Worm (Caenorhabditis elegans) whole organism, L4 larva: Measurements from ENCODE around the gene F01D5.2.

Experiments used
- D1046.2 ChIP-seq: fragments of 200-800 bp; sonication (Bioruptor generic); IDR thresholded peaks from 2 replicates; pipeline ENCODE4 v1.3.6; 2022; ENCODE audit warnings: missing genetic modification characterization, missing compliant biosample characterization
- F10B5.3 ChIP-seq: sonication (generic microtip); optimal IDR thresholded peaks from 2 replicates; lab custom pipeline; 2016; ENCODE audit warnings: mild to moderate bottlenecking, missing genetic modification characterization, missing compliant biosample characterization
- F37D6.2 ChIP-seq: sonication (generic microtip); optimal IDR thresholded peaks from 2 replicates; lab custom pipeline; 2016; ENCODE audit warnings: mild to moderate bottlenecking, missing genetic modification characterization, missing compliant biosample characterization
- F44E2.7 ChIP-seq: fragments of 200-800 bp; sonication (Bioruptor generic); IDR thresholded peaks from 2 replicates; pipeline ENCODE4 v2.1.2; 2022; ENCODE audit warnings: missing genetic modification characterization, missing compliant biosample characterization
- T26A8.4 ChIP-seq: fragments of 200-800 bp; sonication (Bioruptor generic); IDR thresholded peaks from 2 replicates; pipeline ENCODE4 v1.3.6; 2022; ENCODE audit warnings: missing genetic modification characterization, missing compliant biosample characterization
- ZK337.2 ChIP-seq: fragments of 200-800 bp; sonication (Bioruptor generic); IDR thresholded peaks from 2 replicates; pipeline ENCODE4 v1.3.6; 2022; ENCODE audit warnings: missing genetic modification reagents, missing genetic modification characterization, missing compliant biosample characterization
- ZK546.5 ChIP-seq, 2 experiments: sonication (generic microtip); optimal IDR thresholded peaks; 2 replicates each; lab custom pipeline; 2017; ENCODE audit warnings: missing biosample characterization in 2 of 2, missing genetic modification characterization in 2 of 2
- ama-1 ChIP-seq: fragments of 150-350 bp; optimal IDR thresholded peaks from 2 replicates; lab custom pipeline; 2014; ENCODE audit warnings: inconsistent platforms, mixed read lengths
- attf-4 ChIP-seq: sonication (generic microtip); optimal IDR thresholded peaks from 3 replicates; lab custom pipeline; 2017; ENCODE audit warnings: missing biosample characterization, missing genetic modification characterization
- ceh-20 ChIP-seq: fragments of 200-800 bp; sonication (Bioruptor generic); IDR thresholded peaks from 2 replicates; pipeline ENCODE4 v1.3.6; 2022; ENCODE audit warnings: missing genetic modification reagents, missing genetic modification characterization, missing compliant biosample characterization
- ceh-44 ChIP-seq: fragments of 200-800 bp; sonication (Bioruptor generic); IDR thresholded peaks from 2 replicates; pipeline ENCODE4 v1.3.6; 2022; ENCODE audit warnings: missing genetic modification reagents, missing genetic modification characterization, missing compliant biosample characterization
- ceh-82 ChIP-seq: sonication (generic microtip); optimal IDR thresholded peaks from 2 replicates; lab custom pipeline; 2017; ENCODE audit warnings: missing biosample characterization, missing genetic modification characterization
- daf-12 ChIP-seq: fragments of 150-350 bp; optimal IDR thresholded peaks from 2 replicates; lab custom pipeline; 2014; ENCODE audit warnings: missing biosample characterization, missing genetic modification reagents, missing genetic modification characterization
- daf-16 ChIP-seq, 3 experiments: sonication (generic microtip); optimal IDR thresholded peaks; 2 replicates each; lab custom pipeline; 2016 to 2017; ENCODE audit warnings: missing genetic modification characterization in 3 of 3, missing genetic modification reagents in 3 of 3, mild to moderate bottlenecking in 2 of 3, missing compliant biosample characterization in 2 of 3, missing biosample characterization in 1 of 3, moderate library complexity in 1 of 3
- daf-19 ChIP-seq: fragments of 200-800 bp; sonication (Bioruptor generic); conservative IDR thresholded peaks from 2 replicates; pipeline ENCODE4 v1.3.6; 2022; ENCODE audit warnings: missing genetic modification characterization, missing compliant biosample characterization
- dmd-6 ChIP-seq: fragments of 200-800 bp; sonication (Bioruptor generic); IDR thresholded peaks from 2 replicates; pipeline ENCODE4 v1.3.6; 2022; ENCODE audit warnings: missing genetic modification reagents, missing genetic modification characterization, missing compliant biosample characterization
- dmd-8 ChIP-seq: fragments of 200-800 bp; sonication (Bioruptor generic); IDR thresholded peaks from 2 replicates; pipeline ENCODE4 v1.3.6; 2022; ENCODE audit warnings: missing genetic modification characterization, missing compliant biosample characterization
- duxl-1 ChIP-seq: sonication (generic microtip); optimal IDR thresholded peaks from 2 replicates; lab custom pipeline; 2016; ENCODE audit warnings: mild to moderate bottlenecking, missing genetic modification characterization, moderate library complexity, missing compliant biosample characterization; ENCODE audit not compliant: poor library complexity
- egl-43 ChIP-seq: fragments of 200-800 bp; sonication (Bioruptor generic); IDR thresholded peaks from 2 replicates; pipeline ENCODE4 v1.3.6; 2022; ENCODE audit warnings: missing genetic modification reagents, missing genetic modification characterization, missing compliant biosample characterization
- hif-1 ChIP-seq, 2 experiments: sonication (generic microtip); optimal IDR thresholded peaks; 2 replicates each; lab custom pipeline; 2016 to 2017; ENCODE audit warnings: missing compliant biosample characterization in 2 of 2, missing genetic modification characterization in 2 of 2, missing genetic modification reagents in 2 of 2, missing genotype in 2 of 2, mild to moderate bottlenecking in 1 of 2
- lin-1 ChIP-seq: fragments of 200-800 bp; sonication (Bioruptor generic); IDR thresholded peaks from 2 replicates; pipeline ENCODE4 v1.3.6; 2022; ENCODE audit warnings: missing genetic modification reagents, missing genetic modification characterization, missing compliant biosample characterization
- lin-15B ChIP-seq: fragments of 150-350 bp; sonication (generic microtip); optimal IDR thresholded peaks from 3 replicates; lab custom pipeline; 2014; ENCODE audit warnings: missing biosample characterization, missing genetic modification characterization
- lin-29 ChIP-seq: fragments of 200-800 bp; sonication (Bioruptor generic); IDR thresholded peaks from 2 replicates; pipeline ENCODE4 v1.3.6; 2022; ENCODE audit warnings: missing genetic modification reagents, missing genetic modification characterization, missing compliant biosample characterization
- lin-38 ChIP-seq: fragments of 200-800 bp; sonication (Bioruptor generic); IDR thresholded peaks from 2 replicates; pipeline ENCODE4 v1.3.6; 2022; ENCODE audit warnings: missing genetic modification reagents, missing genetic modification characterization, missing compliant biosample characterization
- lin-39 ChIP-seq: fragments of 150-350 bp; optimal IDR thresholded peaks from 2 replicates; lab custom pipeline; 2014; ENCODE audit warnings: missing biosample characterization, missing genetic modification reagents, missing genetic modification characterization
- madf-9 ChIP-seq: fragments of 200-800 bp; sonication (Bioruptor generic); conservative IDR thresholded peaks from 2 replicates; pipeline ENCODE4 v1.3.6; 2022; ENCODE audit warnings: missing genetic modification reagents, missing genetic modification characterization, missing compliant biosample characterization
- mdl-1 ChIP-seq, 2 experiments: fragments of 150-350 bp in 1 of 2; sonication (generic microtip) in 1 of 2; optimal IDR thresholded peaks; 2 replicates each; lab custom pipeline; 2014 to 2017; ENCODE audit warnings: missing biosample characterization in 2 of 2, missing genetic modification characterization in 2 of 2
- mdt-29 ChIP-seq: fragments of 200-800 bp; sonication (Bioruptor generic); IDR thresholded peaks from 2 replicates; pipeline ENCODE4 v1.3.6; 2022; ENCODE audit warnings: missing genetic modification reagents, missing genetic modification characterization, missing compliant biosample characterization
- mep-1 ChIP-seq: fragments of 150-350 bp; sonication (generic microtip); optimal IDR thresholded peaks from 3 replicates; lab custom pipeline; 2014; ENCODE audit warnings: missing biosample characterization, missing genetic modification characterization
- nhr-10 ChIP-seq: fragments of 150-350 bp; optimal IDR thresholded peaks from 2 replicates; lab custom pipeline; 2014; ENCODE audit warnings: missing biosample characterization, missing genetic modification characterization
- nhr-11 ChIP-seq: fragments of 150-350 bp; optimal IDR thresholded peaks from 2 replicates; lab custom pipeline; 2014; ENCODE audit warnings: missing biosample characterization, missing genetic modification characterization
- nhr-237 ChIP-seq: sonication (generic microtip); optimal IDR thresholded peaks from 2 replicates; lab custom pipeline; 2017; ENCODE audit warnings: missing biosample characterization, missing genetic modification characterization
- nhr-42 ChIP-seq: fragments of 200-800 bp; sonication (Bioruptor generic); IDR thresholded peaks from 2 replicates; pipeline ENCODE4 v1.3.6; 2022; ENCODE audit warnings: missing genetic modification characterization, missing compliant biosample characterization
- nhr-76 ChIP-seq: fragments of 150-350 bp; optimal IDR thresholded peaks from 2 replicates; lab custom pipeline; 2014; ENCODE audit warnings: missing biosample characterization, missing genetic modification characterization
- nhr-77 ChIP-seq: fragments of 150-350 bp; optimal IDR thresholded peaks from 2 replicates; lab custom pipeline; 2014; ENCODE audit warnings: missing biosample characterization, missing genetic modification characterization
- pha-4 ChIP-seq, 2 experiments: fragments of 150-350 bp in 1 of 2; fragments of 200-800 bp in 1 of 2; sonication (Bioruptor generic) in 1 of 2; IDR thresholded peaks in 1 of 2; optimal IDR thresholded peaks in 1 of 2; 2 replicates each; pipeline versions ENCODE4 v1.3.6 to Lab custom; 2014 to 2022; ENCODE audit warnings: missing genetic modification characterization in 2 of 2, missing genetic modification reagents in 2 of 2, missing biosample characterization in 1 of 2, missing compliant biosample characterization in 1 of 2
- php-3 ChIP-seq: fragments of 200-800 bp; sonication (Bioruptor generic); IDR thresholded peaks from 2 replicates; pipeline ENCODE4 v1.3.6; 2022; ENCODE audit warnings: missing genetic modification reagents, missing genetic modification characterization, missing compliant biosample characterization
- pqm-1 ChIP-seq: sonication (generic microtip); optimal IDR thresholded peaks from 2 replicates; lab custom pipeline; 2017; ENCODE audit warnings: missing biosample characterization, missing genetic modification characterization
- saeg-2 ChIP-seq: fragments of 200-800 bp; sonication (Bioruptor generic); IDR thresholded peaks from 2 replicates; pipeline ENCODE4 v1.3.6; 2022; ENCODE audit warnings: missing genetic modification reagents, missing genetic modification characterization, missing compliant biosample characterization
- sdz-12 ChIP-seq: fragments of 200-800 bp; sonication (Bioruptor generic); optimal IDR thresholded peaks from 2 replicates; lab custom pipeline; 2018; ENCODE audit warnings: mild to moderate bottlenecking, missing genetic modification characterization, missing compliant biosample characterization
- skn-1 ChIP-seq: fragments of 150-350 bp; optimal IDR thresholded peaks from 2 replicates; lab custom pipeline; 2014; ENCODE audit warnings: missing biosample characterization, missing genetic modification characterization
- snpc-1.2 ChIP-seq: fragments of 200-800 bp; sonication (Bioruptor generic); IDR thresholded peaks from 2 replicates; pipeline ENCODE4 v1.3.6; 2022; ENCODE audit warnings: missing genetic modification reagents, missing genetic modification characterization, missing compliant biosample characterization
- spr-1 ChIP-seq: sonication (generic microtip); optimal IDR thresholded peaks from 2 replicates; lab custom pipeline; 2016; ENCODE audit warnings: mild to moderate bottlenecking, missing genetic modification characterization, missing compliant biosample characterization
- tag-97 ChIP-seq: fragments of 200-800 bp; sonication (Bioruptor generic); IDR thresholded peaks from 2 replicates; pipeline ENCODE4 v1.3.6; 2022; ENCODE audit warnings: missing genetic modification characterization, missing compliant biosample characterization
- tra-1 ChIP-seq: fragments of 200-800 bp; sonication (Bioruptor generic); IDR thresholded peaks from 2 replicates; pipeline ENCODE4 v1.3.6; 2022; ENCODE audit warnings: missing genetic modification reagents, missing genetic modification characterization, missing compliant biosample characterization
- unc-130 ChIP-seq: sonication (generic microtip); optimal IDR thresholded peaks from 2 replicates; lab custom pipeline; 2016; ENCODE audit warnings: missing genetic modification reagents, missing genetic modification characterization, missing compliant biosample characterization
- unc-39 ChIP-seq: sonication (generic microtip); optimal IDR thresholded peaks from 2 replicates; lab custom pipeline; 2017; ENCODE audit warnings: missing biosample characterization, missing genetic modification characterization
- unc-62 ChIP-seq, 3 experiments: fragments of 150-350 bp in 1 of 3; sonication (generic microtip); optimal IDR thresholded peaks in 2 of 3; peaks in 1 of 3; 1 replicate in 1 of 3; 2 replicates in 2 of 3; lab custom pipeline; 2014 to 2017; ENCODE audit warnings: missing biosample characterization in 3 of 3, missing genetic modification characterization in 3 of 3, missing genetic modification reagents in 3 of 3, missing genotype in 1 of 3
- zag-1 ChIP-seq: fragments of 150-350 bp; optimal IDR thresholded peaks from 2 replicates; lab custom pipeline; 2014; ENCODE audit warnings: missing biosample characterization, missing genetic modification characterization
- zfp-2 ChIP-seq: sonication (generic microtip); optimal IDR thresholded peaks from 2 replicates; lab custom pipeline; 2016; ENCODE audit warnings: mild to moderate bottlenecking, missing genetic modification characterization, missing compliant biosample characterization
- ztf-7 ChIP-seq: fragments of 150-350 bp; optimal IDR thresholded peaks from 2 replicates; lab custom pipeline; 2014; ENCODE audit warnings: missing biosample characterization, missing genetic modification characterization

The F01D5.2 gene

DNA sequence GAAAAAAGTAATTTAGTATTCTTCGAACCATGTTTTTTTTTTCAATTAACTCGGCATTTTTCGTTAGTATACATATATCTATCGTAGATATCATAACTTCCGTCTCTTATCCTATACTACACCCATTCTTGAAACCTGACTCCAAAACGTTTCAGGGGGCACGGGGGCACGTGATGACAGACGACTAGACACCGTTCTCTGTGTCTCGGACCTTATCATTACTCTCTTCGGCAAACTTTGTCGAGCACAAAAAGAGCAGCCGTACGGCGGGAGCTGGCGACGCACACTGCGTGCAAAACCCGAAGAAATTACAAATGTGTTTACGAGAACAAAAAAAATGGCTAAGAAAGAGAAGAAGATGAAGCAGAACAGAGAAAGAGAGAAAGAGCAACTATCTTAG is 45.3 kb upstream of the F01D5.2 start (continued):
- TF ChIP-seq dmd-8 (GFP tag; lab: Robert Waterston, UW) (no peak), T26A8.4 (GFP tag; lab: Robert Waterston, UW) (no peak), saeg-2 (no peak), unc-39 (tag; lab: Kevin White, UChicago) (no peak), mdl-1 (tag; optimal IDR thresholded peaks at IDR 0.05; lab: Kevin White, UChicago) (peak; percentile 64 to 93), sdz-12 (GFP tag; lab: Kevin White, UChicago) (no peak), D1046.2 (GFP tag; lab: Robert Waterston, UW) (no peak), F44E2.7 (GFP tag; lab: Robert Waterston, UW) (no peak), daf-12 (tag; lab: Kevin White, UChicago) (no peak), daf-16 (GFP tag; optimal IDR thresholded peaks at IDR 0.05; lab: Kevin White, UChicago) (peak in 1 of 2 experiments; percentile 40), daf-16 (tag; optimal IDR thresholded peaks at IDR 0.05; lab: Kevin White, UChicago) (peak; percentile 95), ztf-7 (tag; lab: Kevin White, UChicago) (peak; percentile 30), madf-9 (GFP tag; lab: Robert Waterston, UW) (no peak), tra-1 (GFP tag; lab: Robert Waterston, UW) (peak; percentile 72), tag-97 (GFP tag; lab: Robert Waterston, UW) (no peak), pqm-1 (tag; lab: Kevin White, UChicago) (no peak), dmd-6 (GFP tag; lab: Robert Waterston, UW) (peak; percentile 94), daf-19 (no peak), nhr-76 (tag; lab: Kevin White, UChicago) (no peak), ZK337.2 (GFP tag; lab: Robert Waterston, UW) (0 out of 2 replicates have a peak, but pooled peaks have one; percentile 32), mdt-29 (GFP tag; lab: Robert Waterston, UW) (no peak), ama-1 (lab: Kevin White, UChicago) (peak; percentile 30), zag-1 (tag; lab: Kevin White, UChicago) (no peak), lin-29 (GFP tag; lab: Robert Waterston, UW) (no peak), duxl-1 (tag; lab: Kevin White, UChicago) (no peak), lin-38 (peak; percentile 40), hif-1 (tag; optimal IDR thresholded peaks at IDR 0.05; lab: Kevin White, UChicago) (peak; percentile 72 to 97), F37D6.2 (tag; lab: Kevin White, UChicago) (peak; percentile 49), ceh-44 (GFP tag; lab: Robert Waterston, UW) (no peak), attf-4 (tag; lab: Kevin White, UChicago) (no peak), spr-1 (tag; lab: Kevin White, UChicago) (peak; percentile 20), zfp-2 (tag; lab: Kevin White, UChicago) (no peak), unc-62 (GFP tag; optimal IDR thresholded peaks at IDR 0.05 in 1 of 2; lab: Kevin White, UChicago) (peak in 1 of 2 experiments; percentile 93), unc-62 (tag; optimal IDR thresholded peaks at IDR 0.05; lab: Kevin White, UChicago) (peak; percentile 50), lin-39 (tag; lab: Kevin White, UChicago) (no peak), lin-1 (peak; percentile 77; the same call in 1 of the 2 replicates), ZK546.5 (tag; optimal IDR thresholded peaks at IDR 0.05; lab: Kevin White, UChicago) (no peak), nhr-10 (tag; lab: Kevin White, UChicago) (no peak), egl-43 (GFP tag; lab: Robert Waterston, UW) (no peak), nhr-237 (tag; lab: Kevin White, UChicago) (no peak), lin-15B (tag; lab: Kevin White, UChicago) (no peak), nhr-42 (GFP tag; lab: Robert Waterston, UW) (peak; percentile 77; the same call in 1 of the 2 replicates), skn-1 (tag; lab: Kevin White, UChicago) (no peak), pha-4 (GFP tag; IDR thresholded peaks at IDR 0.05; lab: Robert Waterston, UW) (peak; percentile 57; the same call in 1 of the 2 replicates), pha-4 (tag; optimal IDR thresholded peaks at IDR 0.05; lab: Kevin White, UChicago) (no peak), nhr-77 (tag; lab: Kevin White, UChicago) (peak; percentile 97), php-3 (no peak), unc-130 (GFP tag; lab: Kevin White, UChicago) (no peak), nhr-11 (tag; lab: Kevin White, UChicago) (peak; percentile 91), mep-1 (peak; percentile 84), snpc-1.2 (no peak), F10B5.3 (tag; lab: Kevin White, UChicago) (no peak), ceh-82 (no peak), ceh-20 (GFP tag; lab: Robert Waterston, UW) (no peak)
